Worm (Caenorhabditis elegans): ENCODE results near the gene flp-6.
"Not testable (repeated sequence)": the region's sequence is repeated elsewhere in the genome, so short reads cannot be mapped to it uniquely, and the experiment has no call there.

flp-6 gene

DNA sequence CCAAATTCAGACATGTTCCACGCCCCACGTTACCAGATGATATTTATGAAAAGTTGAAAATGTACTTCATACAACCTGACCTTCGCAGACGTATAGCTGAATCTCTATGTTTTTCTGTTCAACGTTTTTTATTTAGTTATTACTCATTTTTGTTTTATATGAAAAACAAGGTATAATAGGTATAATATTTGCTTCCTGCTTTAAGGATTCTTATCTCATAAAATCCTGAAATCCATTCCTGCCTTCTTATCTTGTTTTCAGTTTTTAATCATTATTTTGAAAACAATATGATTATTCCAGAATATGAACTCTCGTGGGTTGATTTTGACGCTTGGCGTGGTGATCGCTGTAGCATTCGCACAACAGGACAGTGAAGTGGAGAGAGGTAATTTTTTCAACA, at the start of gene flp-6:
TSS of gene flp-6 (plus strand) at position 301 of the 400 bp plus-strand sequence.
- TF ChIP-seq him-1 (tag; optimal IDR thresholded peaks at IDR 0.05): no peak
- no peak for TF ChIP-seq W03F9.2 (tag; optimal IDR thresholded peaks at IDR 0.05)
- no peak for TF ChIP-seq dao-5 (tag; optimal IDR thresholded peaks at IDR 0.05)

DNA sequence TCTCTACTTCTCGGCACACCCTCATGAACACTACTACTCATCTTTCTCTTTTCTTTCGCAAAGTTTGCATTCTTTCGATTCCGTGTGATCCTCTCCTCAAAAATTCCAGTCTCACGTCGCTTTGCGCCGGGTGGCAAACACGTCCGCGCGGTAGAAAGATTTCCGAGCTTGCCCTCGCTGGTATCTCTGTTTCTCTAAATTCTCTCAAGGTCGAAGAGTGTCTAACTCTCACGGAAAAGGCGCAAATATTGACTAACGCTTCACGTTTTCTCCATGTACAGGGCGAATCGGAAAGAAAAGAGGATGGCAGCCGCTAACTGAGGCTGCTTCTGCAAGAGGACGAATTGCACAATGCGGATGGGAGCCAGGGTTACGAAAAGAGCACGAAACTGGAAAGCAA, 49.0 kb upstream of the flp-6 start:
- TF ChIP-seq W03F9.2 (tag; optimal IDR thresholded peaks at IDR 0.05) (no peak), dao-5 (tag; optimal IDR thresholded peaks at IDR 0.05) (no peak), him-1 (tag; optimal IDR thresholded peaks at IDR 0.05) (no peak)

DNA sequence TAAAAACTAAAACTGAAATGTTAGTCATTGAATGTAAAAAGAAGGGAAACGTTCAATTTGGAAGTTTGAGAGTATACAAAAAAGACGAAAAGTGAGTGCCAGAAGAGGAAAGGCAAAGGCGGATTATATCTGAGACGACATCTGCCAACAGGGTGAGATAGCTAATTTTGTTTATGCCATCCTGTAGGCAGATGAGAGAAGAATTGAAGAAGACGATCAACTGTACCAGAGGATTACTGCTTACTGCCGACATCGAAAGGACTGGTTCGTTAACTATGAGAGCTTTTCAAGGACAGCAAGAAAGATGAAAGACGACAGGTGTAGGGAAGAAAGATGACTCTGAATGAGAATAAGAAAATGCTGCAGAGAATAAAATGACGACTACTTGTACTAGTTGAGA, 48.2 kb upstream of the flp-6 start:
- no peak for TF ChIP-seq W03F9.2 (tag; optimal IDR thresholded peaks at IDR 0.05)
- TF ChIP-seq him-1 (tag; optimal IDR thresholded peaks at IDR 0.05): no peak
- TF ChIP-seq dao-5 (tag; optimal IDR thresholded peaks at IDR 0.05): no peak

DNA sequence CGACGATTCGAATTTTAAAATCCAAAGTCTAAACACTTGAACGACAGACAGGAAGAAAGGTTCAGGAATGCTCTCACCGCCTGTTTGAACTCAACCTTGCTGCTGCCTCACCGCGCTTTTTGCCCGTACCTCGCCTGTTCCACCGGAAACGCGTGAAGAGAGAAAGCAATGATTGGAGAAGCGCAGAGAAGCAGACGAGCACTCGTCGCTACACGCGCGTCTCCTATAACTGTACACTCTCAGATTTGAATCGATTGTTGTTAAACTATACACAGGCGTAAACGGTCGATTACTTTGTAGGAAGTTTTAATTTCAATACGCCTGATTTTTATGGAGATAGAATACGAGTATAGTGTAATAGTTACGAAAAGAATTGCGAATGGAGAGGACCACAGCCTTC, 47.3 kb upstream of the flp-6 start:
- TF ChIP-seq W03F9.2 (tag; optimal IDR thresholded peaks at IDR 0.05): no peak
- no peak for TF ChIP-seq him-1 (tag; optimal IDR thresholded peaks at IDR 0.05)
- no peak for TF ChIP-seq dao-5 (tag; optimal IDR thresholded peaks at IDR 0.05)

DNA sequence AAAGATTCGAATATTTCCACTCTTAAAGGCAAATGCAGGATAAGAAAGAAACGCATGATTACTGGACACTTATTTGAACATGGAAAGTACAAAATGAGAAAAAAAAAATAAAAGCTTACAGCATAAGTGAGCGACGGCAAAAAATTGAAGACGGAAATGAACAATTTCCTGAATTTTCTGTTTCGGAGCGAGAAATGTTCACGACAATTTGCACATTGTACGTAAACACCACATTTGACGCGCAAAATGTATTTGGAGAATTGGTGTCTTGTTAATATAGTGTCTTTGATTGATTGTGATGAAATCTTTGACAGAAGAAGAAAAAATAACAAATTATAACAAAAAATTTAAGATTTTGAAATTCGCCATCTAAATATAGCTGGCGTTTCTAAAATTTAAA, 46.2 kb upstream of the flp-6 start, which contains the start of gene F36D4.5:
TSS of gene F36D4.5 (minus strand) at position 225 of the 400 bp plus-strand sequence.
- TF ChIP-seq him-1 (tag; optimal IDR thresholded peaks at IDR 0.05): no peak
- peak; percentile 35 for TF ChIP-seq W03F9.2 (tag; optimal IDR thresholded peaks at IDR 0.05)

DNA sequence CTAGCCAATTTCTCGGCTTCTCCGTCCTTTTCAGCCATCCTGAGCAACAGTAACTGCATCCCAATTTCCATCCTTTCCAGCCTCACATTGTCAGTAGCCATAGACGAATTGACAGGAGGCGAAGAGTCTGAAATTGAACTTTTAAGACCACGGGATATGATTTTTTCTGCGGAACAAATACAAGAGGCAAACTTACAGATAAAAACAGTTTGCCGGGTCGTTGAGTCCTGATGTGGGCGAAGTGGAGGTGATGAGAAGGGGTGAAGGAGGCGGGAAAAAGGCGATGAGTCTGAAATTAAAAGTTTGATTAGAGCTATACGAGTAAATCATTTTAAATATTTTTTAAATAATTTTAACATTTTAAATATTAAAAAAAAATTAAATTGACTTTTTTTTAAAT, 44.7 kb upstream of the flp-6 start, which contains the start of gene F36D4.6:
TSS of gene F36D4.6 (minus strand) at position 101 of the 400 bp plus-strand sequence.
- TF ChIP-seq W03F9.2 (tag; optimal IDR thresholded peaks at IDR 0.05) (no peak), him-1 (tag; optimal IDR thresholded peaks at IDR 0.05) (no peak), dao-5 (tag; optimal IDR thresholded peaks at IDR 0.05) (no peak)

DNA sequence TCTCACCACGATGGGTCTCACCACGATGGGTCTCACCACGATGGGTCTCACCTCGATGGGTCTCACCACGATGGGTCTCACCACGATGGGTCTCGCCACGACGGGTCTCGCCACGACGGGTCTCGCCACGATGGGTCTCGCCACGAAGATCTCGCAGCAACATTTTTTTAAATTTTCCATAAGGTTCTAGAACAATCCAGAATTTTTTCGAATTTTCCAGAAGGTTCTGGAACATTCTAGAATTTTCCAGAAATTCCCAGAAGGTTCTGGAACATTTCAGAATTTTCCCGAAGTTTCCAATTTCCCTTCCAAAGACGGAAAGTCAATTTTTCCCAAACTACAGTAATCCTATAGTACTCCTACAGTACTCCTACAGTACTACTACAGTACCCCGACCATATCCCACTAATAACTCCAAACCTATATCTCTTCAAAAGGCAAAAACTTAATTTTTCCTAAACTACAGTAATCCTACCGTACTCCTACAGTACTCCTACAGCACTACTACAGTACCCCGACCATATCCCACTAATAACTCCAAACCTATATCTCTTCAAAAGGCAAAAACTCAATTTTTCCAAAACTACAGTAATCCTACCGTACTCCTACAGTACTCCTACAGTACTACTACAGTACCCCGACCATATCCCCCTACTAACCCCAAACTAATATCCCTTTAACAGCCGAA, 32.3 kb upstream of the flp-6 start, which contains the start of gene Y54B9A.1:
TSS of gene Y54B9A.1 (minus strand) at position 235 of the 688 bp plus-strand sequence.
- not testable (repeated sequence) for TF ChIP-seq him-1, W03F9.2, dao-5 (tag; optimal IDR thresholded peaks at IDR 0.05)

DNA sequence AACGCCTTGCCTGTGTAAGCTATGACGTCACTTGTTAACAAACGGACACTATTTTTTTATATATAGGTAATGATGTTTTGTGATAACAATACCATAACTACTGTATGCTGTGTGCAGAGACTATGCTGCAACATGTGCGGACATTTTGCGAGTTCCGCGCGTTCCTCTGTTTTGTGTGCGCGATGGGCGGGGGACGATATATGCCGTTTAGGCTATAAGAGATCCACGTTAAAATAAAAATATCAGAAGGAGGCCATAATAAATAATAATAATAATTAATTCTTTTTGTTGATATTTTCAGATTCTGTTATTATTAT, 31.8 kb upstream of the flp-6 start:
- TF ChIP-seq him-1 (tag; optimal IDR thresholded peaks at IDR 0.05): no peak
- no peak for TF ChIP-seq W03F9.2 (tag; optimal IDR thresholded peaks at IDR 0.05)
- no peak for TF ChIP-seq dao-5 (tag; optimal IDR thresholded peaks at IDR 0.05)

DNA sequence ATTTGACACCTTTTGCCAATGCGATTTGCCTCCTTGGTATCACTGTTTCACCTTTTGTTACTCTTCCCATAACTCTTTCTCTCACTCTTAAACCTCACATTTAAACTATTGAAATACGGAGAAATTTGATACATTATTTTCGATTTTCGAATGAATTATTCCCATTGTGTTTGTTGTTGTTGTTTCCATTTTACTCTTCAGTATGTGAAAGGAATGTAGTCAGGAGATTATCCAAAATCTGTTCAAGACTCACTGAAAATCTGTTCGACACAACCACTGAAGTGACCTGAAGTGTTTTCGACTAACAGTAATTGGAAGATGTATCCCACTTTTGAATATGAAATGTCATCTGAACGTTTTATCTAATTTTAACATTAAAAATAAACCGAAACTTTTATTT, 30.7 kb upstream of the flp-6 start:
- TF ChIP-seq him-1 (tag; optimal IDR thresholded peaks at IDR 0.05): no peak
- no peak for TF ChIP-seq dao-5 (tag; optimal IDR thresholded peaks at IDR 0.05)
- TF ChIP-seq W03F9.2 (tag; optimal IDR thresholded peaks at IDR 0.05): no peak

DNA sequence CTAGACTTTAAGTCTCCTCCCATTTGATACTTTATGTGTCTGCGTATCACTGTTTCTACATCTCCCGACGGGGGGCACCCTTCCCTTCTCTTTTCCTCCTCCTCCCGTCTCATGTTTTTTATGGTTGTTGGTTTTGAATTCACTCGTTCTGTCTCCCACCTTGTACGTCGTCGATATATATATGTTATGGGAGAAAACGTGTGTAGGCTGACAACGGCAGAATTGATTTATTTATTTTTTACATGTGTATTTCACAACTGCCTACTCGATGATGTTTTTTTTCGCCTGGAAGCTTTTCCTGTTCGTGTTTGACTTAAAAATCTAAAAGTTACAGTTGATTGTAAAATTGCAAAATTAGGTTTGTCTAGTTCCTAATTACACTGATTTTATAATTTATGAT, 29.3 kb upstream of the flp-6 start:
- no peak for TF ChIP-seq dao-5 (tag; optimal IDR thresholded peaks at IDR 0.05)
- TF ChIP-seq him-1 (tag; optimal IDR thresholded peaks at IDR 0.05): no peak
- no peak for TF ChIP-seq W03F9.2 (tag; optimal IDR thresholded peaks at IDR 0.05)

DNA sequence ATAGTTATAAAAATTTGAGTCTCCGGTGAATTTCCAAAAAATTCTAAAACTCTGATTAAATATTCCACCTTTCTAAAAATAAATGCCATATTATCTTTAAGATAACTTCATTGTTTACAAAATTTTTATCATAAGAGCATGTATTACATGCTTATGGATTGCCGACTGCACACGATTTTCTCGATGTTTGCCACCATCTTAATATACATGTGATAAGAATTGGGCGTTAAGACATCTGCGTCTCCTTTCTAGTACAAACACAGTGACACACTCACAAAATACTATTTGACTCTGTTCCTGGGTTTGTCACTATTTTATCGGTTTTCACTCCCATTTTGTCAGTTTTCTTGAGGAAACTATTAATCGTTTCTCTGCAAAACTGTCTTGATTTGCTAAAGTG, 28.7 kb upstream of the flp-6 start:
- no peak for TF ChIP-seq him-1 (tag; optimal IDR thresholded peaks at IDR 0.05)
- no peak for TF ChIP-seq W03F9.2 (tag; optimal IDR thresholded peaks at IDR 0.05)
- TF ChIP-seq dao-5 (tag; optimal IDR thresholded peaks at IDR 0.05): no peak

DNA sequence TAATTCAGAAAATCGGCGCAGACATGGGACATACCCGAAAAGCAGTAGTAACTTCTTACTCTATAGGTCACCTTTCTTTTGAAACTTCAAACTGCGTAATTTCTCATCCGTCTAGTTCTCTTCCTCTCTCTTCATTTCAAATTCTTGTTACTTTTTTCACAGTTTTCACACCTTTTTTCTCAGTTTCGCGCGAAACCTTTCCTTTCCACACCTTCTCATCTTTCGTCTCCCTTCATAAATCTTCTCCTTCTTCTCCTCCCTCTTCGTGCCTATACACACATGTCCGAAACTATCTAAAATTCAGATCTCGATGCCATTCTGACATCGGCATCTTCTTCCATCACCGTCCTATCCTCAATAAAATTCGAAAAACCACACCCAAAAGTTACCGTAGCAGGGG, 28.0 kb upstream of the flp-6 start, which contains the start of gene wdr-62:
TSS of gene wdr-62 (plus strand) at position 301 of the 400 bp plus-strand sequence.
- TF ChIP-seq W03F9.2 (tag; optimal IDR thresholded peaks at IDR 0.05) (no peak), dao-5 (tag; optimal IDR thresholded peaks at IDR 0.05) (no peak), him-1 (tag; optimal IDR thresholded peaks at IDR 0.05) (no peak)

DNA sequence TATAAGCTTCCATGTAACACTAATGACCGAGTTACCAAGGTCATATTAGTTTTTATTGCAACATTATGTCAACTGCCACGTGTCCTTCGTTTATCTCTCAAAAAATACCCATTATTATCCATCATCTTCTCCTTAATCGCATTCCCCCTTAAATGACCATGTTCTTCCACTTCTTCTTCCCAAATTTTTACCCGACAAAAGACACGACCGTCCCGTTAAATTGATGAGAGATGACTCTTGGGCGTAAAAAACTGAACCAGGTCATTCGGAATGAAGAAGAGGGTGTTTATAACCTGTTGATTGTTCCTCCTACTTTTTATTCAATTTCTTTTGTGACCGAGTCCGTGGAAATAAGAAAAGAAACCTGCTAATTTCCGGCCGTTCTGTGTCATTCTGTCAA, 27.2 kb upstream of the flp-6 start:
- TF ChIP-seq W03F9.2 (tag; optimal IDR thresholded peaks at IDR 0.05): no peak
- no peak for TF ChIP-seq dao-5 (tag; optimal IDR thresholded peaks at IDR 0.05)
- no peak for TF ChIP-seq him-1 (tag; optimal IDR thresholded peaks at IDR 0.05)

DNA sequence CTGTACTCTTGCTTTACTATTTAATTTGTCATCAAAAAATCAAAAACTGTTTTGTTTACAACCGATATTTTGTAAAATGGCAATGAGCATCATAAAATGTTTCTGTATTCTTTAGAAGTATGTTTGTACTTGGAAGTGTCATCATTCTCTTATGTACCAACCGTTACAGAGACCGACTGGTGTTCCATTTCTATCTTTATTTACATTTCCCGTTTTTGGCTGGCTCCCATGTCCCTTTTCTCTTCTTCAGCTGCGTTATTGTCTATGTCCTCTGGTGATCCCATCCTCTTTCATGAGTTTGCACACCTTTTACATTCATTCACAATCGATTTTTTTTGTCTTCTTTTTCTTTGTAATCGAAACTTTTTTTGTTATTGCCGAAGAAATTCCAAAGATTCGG, 20.3 kb upstream of the flp-6 start:
- no peak for TF ChIP-seq him-1 (tag; optimal IDR thresholded peaks at IDR 0.05)
- no peak for TF ChIP-seq dao-5 (tag; optimal IDR thresholded peaks at IDR 0.05)
- TF ChIP-seq W03F9.2 (tag; optimal IDR thresholded peaks at IDR 0.05): no peak

DNA sequence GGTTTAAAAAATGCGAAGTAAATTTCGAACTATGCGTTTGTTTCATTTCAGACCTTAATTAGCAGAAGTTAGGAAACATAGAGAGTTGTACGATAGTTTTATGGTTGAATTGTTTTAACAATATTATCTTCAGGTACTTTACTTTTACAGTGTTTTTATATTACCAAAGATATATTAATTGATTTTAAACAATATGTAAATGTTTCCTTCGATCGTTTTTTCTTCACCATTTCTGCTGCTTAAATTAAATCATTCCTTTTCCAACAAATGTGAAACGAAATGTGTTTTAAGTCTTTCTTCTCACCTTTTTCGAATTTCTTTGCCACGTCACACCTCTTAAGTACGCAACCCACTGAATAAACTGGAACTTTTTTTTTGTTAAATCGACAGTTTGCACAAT, 18.4 kb upstream of the flp-6 start:
- no peak for TF ChIP-seq him-1 (tag; optimal IDR thresholded peaks at IDR 0.05)
- no peak for TF ChIP-seq dao-5 (tag; optimal IDR thresholded peaks at IDR 0.05)
- TF ChIP-seq W03F9.2 (tag; optimal IDR thresholded peaks at IDR 0.05): no peak

Measured in whole organism, L4/young adult.